Worm (Caenorhabditis elegans) whole organism, L1 larva: ENCODE measurements around the gene cdk-11.2.

Experiments
- dpl-1 ChIP-seq, 3 experiments: fragments of 150-350 bp in 2 of 3; sonication (generic microtip) in 1 of 3; optimal IDR thresholded peaks; 2 replicates each; lab custom pipeline; 2014 to 2017; ENCODE audit warnings: missing biosample characterization in 3 of 3, missing genetic modification characterization in 3 of 3, missing genetic modification reagents in 3 of 3
- ets-5 ChIP-seq: fragments of 200-800 bp; sonication (Bioruptor generic); IDR thresholded peaks from 2 replicates; pipeline ENCODE4 v1.3.6; 2022; ENCODE audit warnings: missing genetic modification characterization, missing compliant biosample characterization
- fos-1 ChIP-seq: fragments of 150-350 bp; optimal IDR thresholded peaks from 2 replicates; lab custom pipeline; 2014; ENCODE audit warnings: missing biosample characterization, missing genetic modification characterization
- mep-1 ChIP-seq: fragments of 150-350 bp; optimal IDR thresholded peaks from 2 replicates; lab custom pipeline; 2014; ENCODE audit warnings: missing biosample characterization, missing genetic modification characterization
- nhr-19 ChIP-seq: fragments of 200-800 bp; sonication (Bioruptor generic); conservative IDR thresholded peaks from 2 replicates; pipeline ENCODE4 v1.3.6; 2022; ENCODE audit warnings: missing genetic modification characterization, missing compliant biosample characterization
- nhr-237 ChIP-seq: fragments of 150-350 bp; optimal IDR thresholded peaks from 2 replicates; lab custom pipeline; 2014; ENCODE audit warnings: missing biosample characterization, missing genetic modification characterization
- nhr-28 ChIP-seq: fragments of 150-350 bp; optimal IDR thresholded peaks from 2 replicates; lab custom pipeline; 2014; ENCODE audit warnings: missing biosample characterization, missing genetic modification characterization
- nhr-77 ChIP-seq: fragments of 150-350 bp; optimal IDR thresholded peaks from 2 replicates; lab custom pipeline; 2014; ENCODE audit warnings: missing biosample characterization, missing genetic modification characterization
- pqm-1 ChIP-seq: sonication (generic microtip); optimal IDR thresholded peaks from 3 replicates; lab custom pipeline; 2017; ENCODE audit warnings: missing biosample characterization, missing genetic modification characterization
- snpc-4 ChIP-seq: fragments of 150-350 bp; optimal IDR thresholded peaks from 2 replicates; lab custom pipeline; 2014; ENCODE audit warnings: missing biosample characterization, missing genetic modification characterization
- tlp-1 ChIP-seq: fragments of 150-350 bp; optimal IDR thresholded peaks from 2 replicates; lab custom pipeline; 2014; ENCODE audit warnings: missing biosample characterization, missing genetic modification characterization
- unc-86 ChIP-seq: sonication (generic microtip); optimal IDR thresholded peaks from 2 replicates; lab custom pipeline; 2016; ENCODE audit warnings: missing genetic modification characterization, missing compliant biosample characterization
- zip-4 ChIP-seq: fragments of 200-800 bp; sonication (Bioruptor generic); optimal IDR thresholded peaks from 2 replicates; lab custom pipeline; 2018; ENCODE audit warnings: mild to moderate bottlenecking, missing genetic modification characterization, moderate library complexity, missing compliant biosample characterization

DNA sequence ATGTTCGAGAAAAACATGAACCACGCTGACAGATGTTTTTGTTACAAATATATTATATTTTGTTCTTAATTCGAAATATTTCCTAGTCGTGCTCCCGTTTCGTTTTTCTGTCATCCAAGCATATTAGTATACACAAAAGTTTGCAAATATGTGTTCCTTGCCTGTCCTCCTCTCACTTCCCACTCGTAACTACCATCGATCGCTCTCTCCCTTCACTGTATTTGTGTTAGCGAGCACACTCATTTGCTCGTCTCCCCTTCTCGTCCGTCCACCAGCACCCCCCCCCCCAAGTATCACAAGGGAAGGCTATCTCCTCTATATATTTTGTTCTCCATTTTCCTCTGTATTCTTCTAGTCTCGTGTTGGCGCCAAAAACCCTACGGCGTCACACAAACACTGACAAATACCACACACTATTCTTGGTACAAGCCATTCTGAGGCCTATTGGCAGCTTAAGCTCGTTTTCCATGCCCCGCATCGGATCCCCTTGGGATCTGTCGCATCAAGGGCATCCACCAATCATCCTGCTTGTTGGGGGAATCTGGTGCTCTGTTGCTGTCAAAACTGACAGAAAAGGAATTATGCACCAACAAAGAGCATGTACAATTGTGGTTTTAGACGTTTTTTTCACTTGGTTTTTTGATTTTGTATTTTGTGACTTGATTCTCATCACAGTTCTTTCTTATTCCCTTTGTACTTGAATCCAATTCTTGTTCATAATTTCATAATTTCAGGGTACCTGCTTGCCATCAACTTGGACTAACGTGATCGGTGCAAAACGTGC lies 22.9 kb downstream of the cdk-11.2 start, which contains the start of gene pkn-1:
- TF ChIP-seq ets-5 (GFP tag; lab: Robert Waterston, UW) (no peak), dpl-1 (GFP tag; optimal IDR thresholded peaks at IDR 0.05; lab: Kevin White, UChicago) (no peak), zip-4 (no peak), fos-1 (tag; lab: Kevin White, UChicago) (no peak), pqm-1 (tag; lab: Kevin White, UChicago) (no peak), nhr-237 (tag; lab: Kevin White, UChicago) (no peak), nhr-77 (tag; lab: Kevin White, UChicago) (no peak), nhr-19 (GFP tag; lab: Robert Waterston, UW) (no peak), mep-1 (tag; lab: Kevin White, UChicago) (no peak), snpc-4 (tag; lab: Kevin White, UChicago) (no peak), tlp-1 (tag; lab: Kevin White, UChicago) (no peak), unc-86 (tag; lab: Kevin White, UChicago) (no peak), nhr-28 (tag; lab: Kevin White, UChicago) (no peak)
